Worm (Caenorhabditis elegans): Measurements from ENCODE around the gene T01B7.13.

ce11 chrII:8703729-8704128 is 11.5 kb upstream of the T01B7.13 start, which contains the start of gene ceh-7:
- no peak for TF ChIP-seq daf-8 (GFP tag; IDR thresholded peaks at IDR 0.05)
- no peak for TF ChIP-seq hlh-11 (tag; optimal IDR thresholded peaks at IDR 0.05)
- no peak for TF ChIP-seq nhr-25 (tag; optimal IDR thresholded peaks at IDR 0.05; ENCODE audit: borderline replicate concordance, insufficient read depth)
- no peak for TF ChIP-seq jun-1 (tag; optimal IDR thresholded peaks at IDR 0.05)
- TF ChIP-seq ztf-11 (tag; optimal IDR thresholded peaks at IDR 0.05): no peak
- no peak for TF ChIP-seq daf-12 (tag; optimal IDR thresholded peaks at IDR 0.05)
- no peak for TF ChIP-seq nhr-11 (tag; optimal IDR thresholded peaks at IDR 0.05)

All from whole organism, L4 larva.